Fruit fly (Drosophila melanogaster) whole organism, embryonic: Measurements from ENCODE around the gene CG10232.

ENCODE experiments used
- Atf6 ChIP-seq: fragments of 200-800 bp; sonication (Bioruptor generic); IDR thresholded peaks from 2 replicates; pipeline ENCODE4 v1.3.6; 2022; ENCODE audit warnings: missing biosample characterization, missing genetic modification characterization
- CG10543 ChIP-seq: fragments of 200-800 bp; sonication (Bioruptor generic); optimal IDR thresholded peaks from 3 replicates; lab custom pipeline; 2017; ENCODE audit warnings: missing biosample characterization, mild to moderate bottlenecking, missing genetic modification characterization, moderate library complexity
- CG11085 ChIP-seq: fragments of 200-800 bp; sonication (Bioruptor generic); IDR thresholded peaks from 2 replicates; pipeline ENCODE4 v1.3.6; 2022; ENCODE audit warnings: missing biosample characterization, missing genetic modification characterization
- CG11456 ChIP-seq: fragments of 200-800 bp; sonication (Bioruptor generic); IDR thresholded peaks from 3 replicates; pipeline ENCODE4 v1.3.6; 2022; ENCODE audit warnings: missing biosample characterization, missing genetic modification characterization
- CG11696 ChIP-seq: fragments of 200-800 bp; sonication (Bioruptor generic); IDR thresholded peaks from 2 replicates; pipeline ENCODE4 v1.3.6; 2022; ENCODE audit warnings: missing biosample characterization, missing genetic modification characterization
- CG13894 ChIP-seq: fragments of 200-800 bp; sonication (Bioruptor generic); optimal IDR thresholded peaks from 3 replicates; lab custom pipeline; 2018; ENCODE audit warnings: missing biosample characterization, mild to moderate bottlenecking, missing genetic modification characterization, moderate library complexity
- CG1832 ChIP-seq: fragments of 200-800 bp; sonication (Bioruptor generic); optimal IDR thresholded peaks from 2 replicates; lab custom pipeline; 2017; ENCODE audit warnings: missing biosample characterization, mild to moderate bottlenecking, missing genetic modification characterization, inconsistent platforms
- CG18476 ChIP-seq: fragments of 200-800 bp; sonication (Bioruptor generic); optimal IDR thresholded peaks from 2 replicates; lab custom pipeline; 2016; ENCODE audit warnings: missing biosample characterization, mild to moderate bottlenecking, missing genetic modification characterization
- CG2116 ChIP-seq: fragments of 200-800 bp; sonication (Bioruptor generic); optimal IDR thresholded peaks from 3 replicates; lab custom pipeline; 2018; ENCODE audit warnings: missing biosample characterization, mild to moderate bottlenecking, missing genetic modification characterization
- CG2199 ChIP-seq: fragments of 200-800 bp; sonication (Bioruptor generic); IDR thresholded peaks from 3 replicates; pipeline ENCODE4 v1.3.6; 2022; ENCODE audit warnings: missing biosample characterization, missing genetic modification characterization
- CG30020 ChIP-seq: fragments of 200-800 bp; optimal IDR thresholded peaks from 2 replicates; lab custom pipeline; 2019; ENCODE audit warnings: missing biosample characterization, mild to moderate bottlenecking, missing genetic modification characterization, moderate library complexity
- CG31365 ChIP-seq: fragments of 200-800 bp; sonication (Bioruptor generic); optimal IDR thresholded peaks from 2 replicates; lab custom pipeline; 2018; ENCODE audit warnings: missing biosample characterization, mild to moderate bottlenecking, missing genetic modification characterization
- CG33213 ChIP-seq: fragments of 200-800 bp; sonication (Bioruptor generic); optimal IDR thresholded peaks from 3 replicates; lab custom pipeline; 2016; ENCODE audit warnings: missing biosample characterization, missing genetic modification characterization
- CG3847 ChIP-seq: fragments of 200-800 bp; sonication (Bioruptor generic); IDR thresholded peaks from 2 replicates; pipeline ENCODE4 v1.3.6; 2022; ENCODE audit warnings: missing biosample characterization, missing genetic modification characterization
- CG42726 ChIP-seq: fragments of 200-800 bp; sonication (Bioruptor generic); IDR thresholded peaks from 2 replicates; pipeline ENCODE4 v1.3.6; 2022; ENCODE audit warnings: missing biosample characterization, missing genetic modification characterization; ENCODE audit not compliant: partially characterized antibody
- CG4424 ChIP-seq: fragments of 200-800 bp; sonication (Bioruptor generic); optimal IDR thresholded peaks from 3 replicates; lab custom pipeline; 2016; ENCODE audit warnings: missing biosample characterization, missing genetic modification characterization
- CG6254 ChIP-seq: fragments of 200-800 bp; sonication (Bioruptor generic); optimal IDR thresholded peaks from 3 replicates; lab custom pipeline; 2017; ENCODE audit warnings: mild to moderate bottlenecking, missing biosample characterization, missing genetic modification reagents, missing genetic modification characterization
- CG6791 ChIP-seq: fragments of 200-800 bp; sonication (Bioruptor generic); IDR thresholded peaks from 3 replicates; pipeline ENCODE4 v1.3.6; 2022; ENCODE audit warnings: missing biosample characterization, missing genetic modification characterization; ENCODE audit not compliant: partially characterized antibody
- CG7963 ChIP-seq: fragments of 200-800 bp; sonication (Bioruptor generic); IDR thresholded peaks from 3 replicates; pipeline ENCODE4 v1.3.6; 2022; ENCODE audit warnings: missing biosample characterization, missing genetic modification characterization; ENCODE audit not compliant: partially characterized antibody
- CG8478 ChIP-seq: fragments of >200 bp; optimal IDR thresholded peaks from 2 replicates; lab custom pipeline; 2018
- CG9609 ChIP-seq: fragments of 200-800 bp; sonication (Bioruptor generic); optimal IDR thresholded peaks from 3 replicates; lab custom pipeline; 2016; ENCODE audit warnings: missing biosample characterization, missing genetic modification characterization
- Camta ChIP-seq: fragments of 200-800 bp; sonication (Bioruptor generic); optimal IDR thresholded peaks from 2 replicates; lab custom pipeline; 2016; ENCODE audit warnings: missing biosample characterization, missing genetic modification characterization
- Dp ChIP-seq: fragments of 200-800 bp; sonication (Bioruptor generic); optimal IDR thresholded peaks from 2 replicates; lab custom pipeline; 2018; ENCODE audit warnings: missing biosample characterization, mild to moderate bottlenecking, missing genetic modification characterization, moderate library complexity
- Eip74EF ChIP-seq, 2 experiments: fragments of 200-800 bp in 1 of 2; fragments of >200 bp in 1 of 2; sonication (Bioruptor generic) in 1 of 2; optimal IDR thresholded peaks; 2 replicates each; lab custom pipeline; 2017 to 2019; ENCODE audit warnings: missing biosample characterization in 2 of 2, missing genetic modification characterization in 2 of 2, mild to moderate bottlenecking in 1 of 2, moderate library complexity in 1 of 2
- Hey ChIP-seq: fragments of 200-800 bp; sonication (Bioruptor generic); optimal IDR thresholded peaks from 3 replicates; lab custom pipeline; 2018; ENCODE audit warnings: missing biosample characterization, mild to moderate bottlenecking, missing genetic modification characterization
- HmgZ ChIP-seq: fragments of 200-800 bp; sonication (Bioruptor generic); optimal IDR thresholded peaks from 2 replicates; lab custom pipeline; 2018; ENCODE audit warnings: missing biosample characterization, mild to moderate bottlenecking, missing genetic modification characterization
- Hsf ChIP-seq: fragments of 200-800 bp; sonication (Bioruptor generic); optimal IDR thresholded peaks from 3 replicates; lab custom pipeline; 2016; ENCODE audit warnings: missing biosample characterization, missing genetic modification characterization
- Kr ChIP-seq: fragments of 200-800 bp; sonication (Bioruptor generic); optimal IDR thresholded peaks from 2 replicates; lab custom pipeline; 2017; ENCODE audit warnings: missing biosample characterization, mild to moderate bottlenecking, missing genetic modification characterization
- NK7.1 ChIP-seq: fragments of 200-800 bp; sonication (Bioruptor generic); optimal IDR thresholded peaks from 3 replicates; lab custom pipeline; 2016; ENCODE audit warnings: missing biosample characterization, missing genetic modification characterization
- Oli ChIP-seq: fragments of 200-800 bp; sonication (Bioruptor generic); optimal IDR thresholded peaks from 2 replicates; lab custom pipeline; 2018; ENCODE audit warnings: missing biosample characterization, mild to moderate bottlenecking, missing genetic modification characterization, moderate library complexity
- Ravus ChIP-seq: fragments of 200-800 bp; sonication (Bioruptor generic); IDR thresholded peaks from 2 replicates; pipeline ENCODE4 v1.3.6; 2022; ENCODE audit warnings: missing biosample characterization, missing genetic modification characterization
- Sin3A ChIP-seq: fragments of >200 bp; optimal IDR thresholded peaks from 2 replicates; lab custom pipeline; 2018
- ash1 ChIP-seq: fragments of 200-800 bp; sonication (Bioruptor generic); optimal IDR thresholded peaks from 2 replicates; lab custom pipeline; 2018; ENCODE audit warnings: missing biosample characterization, mild to moderate bottlenecking, missing genetic modification characterization
- chif ChIP-seq, 2 experiments: fragments of 200-800 bp; sonication (Bioruptor generic); optimal IDR thresholded peaks; 3 replicates each; lab custom pipeline; 2016; ENCODE audit warnings: missing biosample characterization in 2 of 2, missing genetic modification characterization in 2 of 2
- chinmo ChIP-seq: fragments of 200-800 bp; sonication (Bioruptor generic); IDR thresholded peaks from 4 replicates; pipeline ENCODE4 v1.3.6; 2022; ENCODE audit warnings: missing biosample characterization, missing genetic modification characterization; ENCODE audit not compliant: partially characterized antibody
- corto ChIP-seq: fragments of 200-800 bp; sonication (Bioruptor generic); optimal IDR thresholded peaks from 2 replicates; lab custom pipeline; 2016; ENCODE audit warnings: missing biosample characterization, mild to moderate bottlenecking, missing genetic modification characterization, moderate library complexity
- crol ChIP-seq: fragments of 200-800 bp; sonication (Bioruptor generic); IDR thresholded peaks from 2 replicates; pipeline ENCODE4 v1.3.6; 2022; ENCODE audit warnings: missing biosample characterization, missing genetic modification characterization
- dimm ChIP-seq: fragments of 200-800 bp; sonication (Bioruptor generic); IDR thresholded peaks from 2 replicates; pipeline ENCODE4 v1.3.6; 2022; ENCODE audit warnings: missing biosample characterization, missing genetic modification characterization
- disco-r ChIP-seq: fragments of 200-800 bp; sonication (Bioruptor generic); optimal IDR thresholded peaks from 2 replicates; lab custom pipeline; 2016; ENCODE audit warnings: missing biosample characterization, missing genetic modification characterization
- dmrt11E ChIP-seq: fragments of 200-800 bp; sonication (Bioruptor generic); optimal IDR thresholded peaks from 3 replicates; lab custom pipeline; 2018; ENCODE audit warnings: missing biosample characterization, mild to moderate bottlenecking, missing genetic modification characterization, moderate library complexity
- fu2 ChIP-seq: fragments of 200-800 bp; sonication (Bioruptor generic); optimal IDR thresholded peaks from 2 replicates; lab custom pipeline; 2016; ENCODE audit warnings: missing biosample characterization, missing genetic modification characterization
- lola ChIP-seq, 3 experiments: fragments of >200 bp in 2 of 3; fragments of 200-800 bp in 1 of 3; sonication (Bioruptor generic) in 1 of 3; optimal IDR thresholded peaks; 2 replicates each; lab custom pipeline; 2017 to 2019; ENCODE audit warnings: missing biosample characterization in 3 of 3, missing genetic modification characterization in 3 of 3, mild to moderate bottlenecking in 1 of 3, moderate library complexity in 1 of 3
- luna ChIP-seq: fragments of 200-800 bp; sonication (Bioruptor generic); optimal IDR thresholded peaks from 2 replicates; lab custom pipeline; 2016; ENCODE audit warnings: missing biosample characterization, missing genetic modification characterization
- nau ChIP-seq: fragments of 200-800 bp; sonication (Bioruptor generic); optimal IDR thresholded peaks from 3 replicates; lab custom pipeline; 2017; ENCODE audit warnings: missing biosample characterization, mild to moderate bottlenecking, missing genetic modification characterization, missing genetic modification reagents
- prd ChIP-seq, 3 experiments: fragments of >200 bp in 2 of 3; fragments of 200-800 bp in 1 of 3; sonication (Bioruptor generic) in 1 of 3; optimal IDR thresholded peaks in 2 of 3; IDR thresholded peaks in 1 of 3; 2 replicates in 2 of 3; 3 replicates in 1 of 3; pipeline versions ENCODE4 v1.3.6 to Lab custom; 2017 to 2022; ENCODE audit warnings: missing biosample characterization in 1 of 3, missing genetic modification characterization in 1 of 3
- scrt ChIP-seq: fragments of 200-800 bp; sonication (Bioruptor generic); optimal IDR thresholded peaks from 2 replicates; lab custom pipeline; 2018; ENCODE audit warnings: missing biosample characterization, mild to moderate bottlenecking, missing genetic modification characterization, moderate library complexity
- so ChIP-seq: fragments of 200-800 bp; sonication (Bioruptor generic); IDR thresholded peaks from 3 replicates; pipeline ENCODE4 v1.3.6; 2022; ENCODE audit warnings: missing biosample characterization, missing genetic modification characterization
- tll ChIP-seq, 2 experiments: fragments of 200-800 bp in 1 of 2; fragments of >200 bp in 1 of 2; sonication (Bioruptor generic) in 1 of 2; optimal IDR thresholded peaks; 2 replicates each; lab custom pipeline; 2017 to 2019; ENCODE audit warnings: missing biosample characterization in 2 of 2, missing genetic modification characterization in 2 of 2, mild to moderate bottlenecking in 1 of 2, moderate library complexity in 1 of 2
- usp ChIP-seq: fragments of >200 bp; optimal IDR thresholded peaks from 2 replicates; lab custom pipeline; 2017; ENCODE audit warnings: missing biosample characterization, missing genetic modification characterization

Gene CG10232

DNA sequence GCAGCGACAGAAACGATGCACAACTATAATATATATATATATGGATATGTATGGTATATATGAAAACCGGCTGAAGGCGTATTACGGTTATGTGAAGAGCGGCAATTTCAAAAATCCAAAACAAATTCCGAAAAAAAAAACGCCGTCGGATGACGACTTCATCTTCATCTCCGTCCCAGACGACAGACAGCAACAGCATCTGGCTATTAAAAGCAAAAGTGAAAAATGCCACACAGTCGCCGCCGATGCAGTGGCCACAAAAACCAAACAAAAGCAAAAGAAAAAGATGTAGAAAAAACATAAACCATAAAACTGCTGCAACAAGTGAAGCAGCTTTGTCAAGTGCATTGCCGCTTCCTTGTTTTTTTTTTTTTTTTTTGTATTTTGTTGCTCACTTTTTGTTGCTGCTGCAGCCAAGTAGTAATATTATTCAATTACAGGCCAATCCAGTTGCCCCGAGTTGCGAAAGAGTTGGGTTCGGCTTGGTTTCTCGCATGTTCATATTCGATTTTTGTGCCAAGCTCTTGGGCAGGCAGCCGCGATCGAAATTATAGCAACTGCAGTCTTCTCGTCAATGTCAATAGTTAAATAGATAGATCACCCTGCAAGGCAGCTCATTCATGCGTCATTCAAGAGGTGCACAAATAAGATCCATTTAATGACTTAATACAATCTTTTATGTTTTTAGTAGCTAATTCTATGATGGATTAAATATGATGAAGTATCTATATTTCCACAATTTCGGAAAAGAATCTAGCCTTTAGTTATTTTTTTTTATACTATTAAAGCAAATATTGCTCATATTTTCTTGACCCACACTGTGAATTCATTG, 13.4 kb upstream of the CG10232 start (continued):
- TF ChIP-seq usp (GFP tag; lab: Kevin White, UChicago) = no peak
- TF ChIP-seq Atf6 (GFP tag; lab: Robert Waterston, UW) = no peak
- peak; percentile 27 for TF ChIP-seq Oli (tag; lab: Kevin White, UChicago)
- TF ChIP-seq CG13894 (tag; lab: Kevin White, UChicago) = no peak
- 0 out of 4 replicates have a peak, but pooled peaks have one; percentile 54 for TF ChIP-seq chinmo (GFP tag; lab: Robert Waterston, UW)
- TF ChIP-seq HmgZ (tag; lab: Kevin White, UChicago) = no peak
- 0 out of 3 replicates have a peak, but pooled peaks have one; percentile 63 for TF ChIP-seq CG2199 (GFP tag; lab: Robert Waterston, UW)
- TF ChIP-seq ash1 (GFP tag; lab: Kevin White, UChicago) = no peak
- TF ChIP-seq dimm = no peak
- no peak for TF ChIP-seq CG6791 (GFP tag; lab: Robert Waterston, UW)
- TF ChIP-seq CG4424 (GFP tag; lab: Kevin White, UChicago) = no peak
- TF ChIP-seq CG1832 = no peak
- no peak for TF ChIP-seq CG11456 (GFP tag; lab: Robert Waterston, UW)
- TF ChIP-seq CG30020 (tag; lab: Kevin White, UChicago) = no peak
- TF ChIP-seq luna (GFP tag; lab: Kevin White, UChicago) = no peak
- no peak for TF ChIP-seq CG18476 (GFP tag; lab: Kevin White, UChicago)
- TF ChIP-seq CG42726 (GFP tag; lab: Robert Waterston, UW) = no peak
- TF ChIP-seq NK7.1 (GFP tag; lab: Kevin White, UChicago) = no peak
- TF ChIP-seq disco-r (GFP tag; lab: Kevin White, UChicago) = no peak
- no peak for TF ChIP-seq Dp
- TF ChIP-seq CG11696 (GFP tag; lab: Robert Waterston, UW) = peak; percentile 58
- TF ChIP-seq CG33213 (GFP tag; lab: Kevin White, UChicago) = no peak
- TF ChIP-seq CG7963 (GFP tag; lab: Robert Waterston, UW) = no peak
- TF ChIP-seq Eip74EF (GFP tag; optimal IDR thresholded peaks at IDR 0.05; lab: Kevin White, UChicago) = no peak
- no peak for TF ChIP-seq corto
- TF ChIP-seq Camta (GFP tag; lab: Kevin White, UChicago) = no peak
- no peak for TF ChIP-seq Sin3A
- no peak for TF ChIP-seq dmrt11E (tag; lab: Kevin White, UChicago)
- no peak for TF ChIP-seq prd (optimal IDR thresholded peaks at IDR 0.05; lab: Kevin White, UChicago)
- no peak for TF ChIP-seq prd (GFP tag; IDR thresholded peaks at IDR 0.05; lab: Robert Waterston, UW)
- TF ChIP-seq chif (GFP tag; optimal IDR thresholded peaks at IDR 0.05; lab: Kevin White, UChicago) = no peak
- TF ChIP-seq crol (GFP tag; lab: Robert Waterston, UW) = no peak
- TF ChIP-seq CG31365 = no peak
- TF ChIP-seq Hey = no peak
- no peak for TF ChIP-seq scrt (GFP tag; lab: Kevin White, UChicago)
- TF ChIP-seq CG8478 (lab: Kevin White, UChicago) = no peak
- peak; percentile 23 for TF ChIP-seq CG6254
- TF ChIP-seq nau = no peak
- TF ChIP-seq Ravus = no peak
- TF ChIP-seq CG10543 = no peak
- no peak for TF ChIP-seq CG11085
- TF ChIP-seq so = no peak
- TF ChIP-seq CG3847 = no peak
- TF ChIP-seq tll (GFP tag; optimal IDR thresholded peaks at IDR 0.05; lab: Kevin White, UChicago) = no peak
- TF ChIP-seq fu2 = no peak
- no peak for TF ChIP-seq CG2116 (GFP tag; lab: Kevin White, UChicago)
- TF ChIP-seq lola (GFP tag; optimal IDR thresholded peaks at IDR 0.05; lab: Kevin White, UChicago) = no peak
- TF ChIP-seq Hsf = peak; percentile 24
- TF ChIP-seq Kr = no peak
- TF ChIP-seq CG9609 = no peak
